Worm (Caenorhabditis elegans) whole organism, mixed stage, embryonic: ENCODE results near the gene mam-3.

ENCODE experiments used
- blmp-1 ChIP-seq: fragments of 150-350 bp; optimal IDR thresholded peaks from 2 replicates; lab custom pipeline; 2014; ENCODE audit warnings: missing biosample characterization, missing genetic modification characterization
- elt-1 ChIP-seq: sonication (generic microtip); optimal IDR thresholded peaks from 2 replicates; lab custom pipeline; 2017; ENCODE audit warnings: missing genetic modification characterization, mild to moderate bottlenecking, missing compliant biosample characterization, antibody characterized with exemption, moderate library complexity, borderline replicate concordance; ENCODE audit not compliant: insufficient read depth
- elt-3 ChIP-seq: fragments of 150-350 bp; optimal IDR thresholded peaks from 2 replicates; lab custom pipeline; 2014; ENCODE audit warnings: missing biosample characterization, missing genetic modification characterization
- hlh-1 ChIP-seq: fragments of 150-350 bp; optimal IDR thresholded peaks from 2 replicates; lab custom pipeline; 2014; ENCODE audit warnings: missing biosample characterization, missing genetic modification reagents, missing genetic modification characterization
- nhr-76 ChIP-seq: sonication (generic microtip); optimal IDR thresholded peaks from 2 replicates; lab custom pipeline; 2017; ENCODE audit warnings: missing biosample characterization, missing genetic modification characterization
- pha-4 ChIP-seq: fragments of 150-350 bp; optimal IDR thresholded peaks from 2 replicates; lab custom pipeline; 2018; ENCODE audit warnings: missing biosample characterization, missing genetic modification reagents, missing genetic modification characterization
- snpc-4 ChIP-seq: fragments of 150-350 bp; optimal IDR thresholded peaks from 2 replicates; lab custom pipeline; 2014; ENCODE audit warnings: missing biosample characterization, missing genetic modification characterization
- unc-39 ChIP-seq: fragments of 150-350 bp; optimal IDR thresholded peaks from 2 replicates; lab custom pipeline; 2014; ENCODE audit warnings: missing biosample characterization, missing genetic modification characterization
- unc-62 ChIP-seq: fragments of 150-350 bp; optimal IDR thresholded peaks from 2 replicates; lab custom pipeline; 2014; ENCODE audit warnings: missing biosample characterization, missing genetic modification reagents, missing genetic modification characterization
- zip-8 ChIP-seq: fragments of 150-350 bp; optimal IDR thresholded peaks from 2 replicates; lab custom pipeline; 2014; ENCODE audit warnings: missing biosample characterization, missing genetic modification characterization
- ztf-11 ChIP-seq: fragments of 150-350 bp; optimal IDR thresholded peaks from 2 replicates; lab custom pipeline; 2014; ENCODE audit warnings: missing biosample characterization, missing genetic modification characterization

- no peak for TF ChIP-seq blmp-1 (tag; lab: Kevin White, UChicago)
- TF ChIP-seq unc-62 (GFP tag; lab: Kevin White, UChicago): no peak
- TF ChIP-seq elt-3 (tag; lab: Kevin White, UChicago): no peak
- no peak for TF ChIP-seq elt-1 (tag; lab: Kevin White, UChicago)
- no peak for TF ChIP-seq ztf-11 (tag; lab: Kevin White, UChicago)
- no peak for TF ChIP-seq hlh-1
- no peak for TF ChIP-seq snpc-4 (tag; lab: Kevin White, UChicago)
- no peak for TF ChIP-seq nhr-76 (tag; lab: Kevin White, UChicago)
- no peak for TF ChIP-seq unc-39
- TF ChIP-seq pha-4 (tag; lab: Kevin White, UChicago): no peak
- no peak for TF ChIP-seq zip-8 (tag; lab: Kevin White, UChicago)
Observed at ce11 chrIV:13465797-13466196, 20.6 kb upstream of the mam-3 start, which contains the start of gene fezf-1.
